Worm (Caenorhabditis elegans) whole organism, L4 larva: Measurements from ENCODE around the gene F45G2.8.

Experiments used
- F37D6.2 ChIP-seq: sonication (generic microtip); optimal IDR thresholded peaks from 2 replicates; lab custom pipeline; 2016; ENCODE audit warnings: mild to moderate bottlenecking, missing genetic modification characterization, missing compliant biosample characterization
- T20F7.1 ChIP-seq: fragments of 200-800 bp; sonication (Bioruptor generic); optimal IDR thresholded peaks from 2 replicates; lab custom pipeline; 2018; ENCODE audit warnings: mild to moderate bottlenecking, missing genetic modification characterization, missing compliant biosample characterization
- T26A8.4 ChIP-seq: fragments of 200-800 bp; sonication (Bioruptor generic); IDR thresholded peaks from 2 replicates; pipeline ENCODE4 v1.3.6; 2022; ENCODE audit warnings: missing genetic modification characterization, missing compliant biosample characterization
- Y48G9A.11 ChIP-seq: fragments of 200-800 bp; sonication (Bioruptor generic); IDR thresholded peaks from 2 replicates; pipeline ENCODE4 v1.3.6; 2022; ENCODE audit warnings: missing genetic modification reagents, missing genetic modification characterization, missing compliant biosample characterization
- Y5F2A.4 ChIP-seq: fragments of 200-800 bp; sonication (Bioruptor generic); optimal IDR thresholded peaks from 2 replicates; lab custom pipeline; 2018; ENCODE audit warnings: mild to moderate bottlenecking, missing genetic modification characterization, missing compliant biosample characterization
- Y75B8A.6 ChIP-seq: fragments of 200-800 bp; sonication (Bioruptor generic); IDR thresholded peaks from 2 replicates; pipeline ENCODE4 v1.3.6; 2022; ENCODE audit warnings: missing genetic modification reagents, missing genetic modification characterization, missing compliant biosample characterization
- ZK337.2 ChIP-seq: fragments of 200-800 bp; sonication (Bioruptor generic); IDR thresholded peaks from 2 replicates; pipeline ENCODE4 v1.3.6; 2022; ENCODE audit warnings: missing genetic modification reagents, missing genetic modification characterization, missing compliant biosample characterization
- ZK546.5 ChIP-seq, 2 experiments: sonication (generic microtip); optimal IDR thresholded peaks; 2 replicates each; lab custom pipeline; 2017; ENCODE audit warnings: missing biosample characterization in 2 of 2, missing genetic modification characterization in 2 of 2
- aha-1 ChIP-seq: fragments of 150-350 bp; peaks from one replicate; lab custom pipeline; 2014; ENCODE audit warnings: missing biosample characterization, missing genetic modification characterization
- aly-2 ChIP-seq: sonication (generic microtip); optimal IDR thresholded peaks from 2 replicates; lab custom pipeline; 2018; ENCODE audit warnings: missing biosample characterization, missing genetic modification characterization
- attf-4 ChIP-seq: sonication (generic microtip); optimal IDR thresholded peaks from 3 replicates; lab custom pipeline; 2017; ENCODE audit warnings: missing biosample characterization, missing genetic modification characterization
- ceh-28 ChIP-seq: fragments of 150-350 bp; optimal IDR thresholded peaks from 2 replicates; lab custom pipeline; 2014; ENCODE audit warnings: missing biosample characterization, missing genetic modification reagents, missing genetic modification characterization
- ceh-32 ChIP-seq: sonication (generic microtip); optimal IDR thresholded peaks from 2 replicates; lab custom pipeline; 2016; ENCODE audit warnings: mild to moderate bottlenecking, missing genetic modification characterization, missing compliant biosample characterization; ENCODE audit not compliant: poor library complexity
- ceh-44 ChIP-seq: fragments of 200-800 bp; sonication (Bioruptor generic); IDR thresholded peaks from 2 replicates; pipeline ENCODE4 v1.3.6; 2022; ENCODE audit warnings: missing genetic modification reagents, missing genetic modification characterization, missing compliant biosample characterization
- ceh-62 ChIP-seq: sonication (generic microtip); optimal IDR thresholded peaks from 2 replicates; lab custom pipeline; 2017; ENCODE audit warnings: missing biosample characterization, missing genetic modification characterization
- cey-2 ChIP-seq: sonication (generic microtip); optimal IDR thresholded peaks from 3 replicates; lab custom pipeline; 2017; ENCODE audit warnings: missing genetic modification characterization, mild to moderate bottlenecking, missing compliant biosample characterization, antibody characterized with exemption, borderline replicate concordance; ENCODE audit not compliant: insufficient read depth
- ctbp-1 ChIP-seq: fragments of 200-800 bp; sonication (Bioruptor generic); IDR thresholded peaks from 2 replicates; pipeline ENCODE4 v1.3.6; 2022; ENCODE audit warnings: missing genetic modification reagents, missing genetic modification characterization, missing compliant biosample characterization
- daf-16 ChIP-seq, 3 experiments: sonication (generic microtip); optimal IDR thresholded peaks; 2 replicates each; lab custom pipeline; 2016 to 2017; ENCODE audit warnings: missing genetic modification characterization in 3 of 3, missing genetic modification reagents in 3 of 3, mild to moderate bottlenecking in 2 of 3, missing compliant biosample characterization in 2 of 3, missing biosample characterization in 1 of 3, moderate library complexity in 1 of 3
- daf-8 ChIP-seq: fragments of 200-800 bp; sonication (Bioruptor generic); IDR thresholded peaks from 2 replicates; pipeline ENCODE4 v1.3.6; 2022; ENCODE audit warnings: missing genetic modification characterization, missing compliant biosample characterization
- dpl-1 ChIP-seq: fragments of 150-350 bp; optimal IDR thresholded peaks from 2 replicates; lab custom pipeline; 2014; ENCODE audit warnings: missing biosample characterization, missing genetic modification reagents, missing genetic modification characterization
- duxl-1 ChIP-seq: sonication (generic microtip); optimal IDR thresholded peaks from 2 replicates; lab custom pipeline; 2016; ENCODE audit warnings: mild to moderate bottlenecking, missing genetic modification characterization, moderate library complexity, missing compliant biosample characterization; ENCODE audit not compliant: poor library complexity
- dve-1 ChIP-seq: sonication (generic microtip); optimal IDR thresholded peaks from 2 replicates; lab custom pipeline; 2017; ENCODE audit warnings: antibody characterized with exemption, mild to moderate bottlenecking, missing genetic modification characterization, missing compliant biosample characterization; ENCODE audit not compliant: insufficient read depth
- fkh-10 ChIP-seq: fragments of 150-350 bp; optimal IDR thresholded peaks from 2 replicates; lab custom pipeline; 2014; ENCODE audit warnings: missing biosample characterization, missing genetic modification reagents, missing genetic modification characterization
- fos-1 ChIP-seq: fragments of 150-350 bp; optimal IDR thresholded peaks from 2 replicates; lab custom pipeline; 2014; ENCODE audit warnings: missing biosample characterization, missing genetic modification characterization
- hif-1 ChIP-seq, 2 experiments: sonication (generic microtip); optimal IDR thresholded peaks; 2 replicates each; lab custom pipeline; 2016 to 2017; ENCODE audit warnings: missing compliant biosample characterization in 2 of 2, missing genetic modification characterization in 2 of 2, missing genetic modification reagents in 2 of 2, missing genotype in 2 of 2, mild to moderate bottlenecking in 1 of 2
- hmg-1.1 ChIP-seq: fragments of 200-800 bp; sonication (Bioruptor generic); IDR thresholded peaks from 2 replicates; pipeline ENCODE4 v1.3.6; 2022; ENCODE audit warnings: missing genetic modification reagents, missing genetic modification characterization, missing compliant biosample characterization
- lin-1 ChIP-seq: fragments of 200-800 bp; sonication (Bioruptor generic); IDR thresholded peaks from 2 replicates; pipeline ENCODE4 v1.3.6; 2022; ENCODE audit warnings: missing genetic modification reagents, missing genetic modification characterization, missing compliant biosample characterization
- lin-15B ChIP-seq: fragments of 150-350 bp; sonication (generic microtip); optimal IDR thresholded peaks from 3 replicates; lab custom pipeline; 2014; ENCODE audit warnings: missing biosample characterization, missing genetic modification characterization
- lin-38 ChIP-seq: fragments of 200-800 bp; sonication (Bioruptor generic); IDR thresholded peaks from 2 replicates; pipeline ENCODE4 v1.3.6; 2022; ENCODE audit warnings: missing genetic modification reagents, missing genetic modification characterization, missing compliant biosample characterization
- lin-39 ChIP-seq: fragments of 150-350 bp; optimal IDR thresholded peaks from 2 replicates; lab custom pipeline; 2014; ENCODE audit warnings: missing biosample characterization, missing genetic modification reagents, missing genetic modification characterization
- lir-3 ChIP-seq: sonication (generic microtip); optimal IDR thresholded peaks from 2 replicates; lab custom pipeline; 2016; ENCODE audit warnings: mild to moderate bottlenecking, missing genetic modification characterization, missing compliant biosample characterization
- mep-1 ChIP-seq: fragments of 150-350 bp; sonication (generic microtip); optimal IDR thresholded peaks from 3 replicates; lab custom pipeline; 2014; ENCODE audit warnings: missing biosample characterization, missing genetic modification characterization
- mes-2 ChIP-seq: sonication (generic microtip); optimal IDR thresholded peaks from 2 replicates; lab custom pipeline; 2016; ENCODE audit warnings: missing genotype, mild to moderate bottlenecking, missing genetic modification characterization, missing compliant biosample characterization; ENCODE audit not compliant: poor library complexity, severe bottlenecking
- mxl-2 ChIP-seq: fragments of 200-800 bp; sonication (Bioruptor generic); conservative IDR thresholded peaks from 2 replicates; pipeline ENCODE4 v1.3.6; 2022; ENCODE audit warnings: missing genetic modification reagents, missing genetic modification characterization, missing compliant biosample characterization
- nhr-10 ChIP-seq: fragments of 150-350 bp; optimal IDR thresholded peaks from 2 replicates; lab custom pipeline; 2014; ENCODE audit warnings: missing biosample characterization, missing genetic modification characterization
- nhr-102 ChIP-seq: sonication (generic microtip); optimal IDR thresholded peaks from 2 replicates; lab custom pipeline; 2016; ENCODE audit warnings: mild to moderate bottlenecking, missing genetic modification characterization, moderate library complexity, missing compliant biosample characterization
- nhr-11 ChIP-seq: fragments of 150-350 bp; optimal IDR thresholded peaks from 2 replicates; lab custom pipeline; 2014; ENCODE audit warnings: missing biosample characterization, missing genetic modification characterization
- nhr-237 ChIP-seq: sonication (generic microtip); optimal IDR thresholded peaks from 2 replicates; lab custom pipeline; 2017; ENCODE audit warnings: missing biosample characterization, missing genetic modification characterization
- nhr-25 ChIP-seq: sonication (generic microtip); optimal IDR thresholded peaks from 2 replicates; lab custom pipeline; 2017; ENCODE audit warnings: missing genetic modification characterization, mild to moderate bottlenecking, missing compliant biosample characterization, antibody characterized with exemption, moderate library complexity, borderline replicate concordance; ENCODE audit not compliant: insufficient read depth
- nhr-48 ChIP-seq: sonication (generic microtip); optimal IDR thresholded peaks from 2 replicates; lab custom pipeline; 2016; ENCODE audit warnings: mild to moderate bottlenecking, missing genetic modification characterization, missing compliant biosample characterization
- nhr-76 ChIP-seq: fragments of 150-350 bp; optimal IDR thresholded peaks from 2 replicates; lab custom pipeline; 2014; ENCODE audit warnings: missing biosample characterization, missing genetic modification characterization
- nhr-77 ChIP-seq: fragments of 150-350 bp; optimal IDR thresholded peaks from 2 replicates; lab custom pipeline; 2014; ENCODE audit warnings: missing biosample characterization, missing genetic modification characterization
- rbr-2 ChIP-seq: sonication (generic microtip); optimal IDR thresholded peaks from 2 replicates; lab custom pipeline; 2016; ENCODE audit warnings: missing genotype, missing genetic modification characterization, missing compliant biosample characterization
- sdz-12 ChIP-seq: fragments of 200-800 bp; sonication (Bioruptor generic); optimal IDR thresholded peaks from 2 replicates; lab custom pipeline; 2018; ENCODE audit warnings: mild to moderate bottlenecking, missing genetic modification characterization, missing compliant biosample characterization
- snpc-4 ChIP-seq: fragments of 150-350 bp; optimal IDR thresholded peaks from 2 replicates; lab custom pipeline; 2014; ENCODE audit warnings: missing biosample characterization, missing genetic modification characterization
- tag-97 ChIP-seq: fragments of 200-800 bp; sonication (Bioruptor generic); IDR thresholded peaks from 2 replicates; pipeline ENCODE4 v1.3.6; 2022; ENCODE audit warnings: missing genetic modification characterization, missing compliant biosample characterization
- tra-1 ChIP-seq: fragments of 200-800 bp; sonication (Bioruptor generic); IDR thresholded peaks from 2 replicates; pipeline ENCODE4 v1.3.6; 2022; ENCODE audit warnings: missing genetic modification reagents, missing genetic modification characterization, missing compliant biosample characterization
- unc-39 ChIP-seq: sonication (generic microtip); optimal IDR thresholded peaks from 2 replicates; lab custom pipeline; 2017; ENCODE audit warnings: missing biosample characterization, missing genetic modification characterization
- vab-7 ChIP-seq: fragments of 200-800 bp; sonication (Bioruptor generic); IDR thresholded peaks from 2 replicates; pipeline ENCODE4 v1.3.6; 2022; ENCODE audit warnings: missing genetic modification reagents, missing genetic modification characterization, missing compliant biosample characterization
- zfp-2 ChIP-seq: sonication (generic microtip); optimal IDR thresholded peaks from 2 replicates; lab custom pipeline; 2016; ENCODE audit warnings: mild to moderate bottlenecking, missing genetic modification characterization, missing compliant biosample characterization
- ztf-11 ChIP-seq: fragments of 150-350 bp; optimal IDR thresholded peaks from 2 replicates; lab custom pipeline; 2014; ENCODE audit warnings: missing biosample characterization, missing genetic modification characterization
- ztf-7 ChIP-seq: fragments of 150-350 bp; optimal IDR thresholded peaks from 2 replicates; lab custom pipeline; 2014; ENCODE audit warnings: missing biosample characterization, missing genetic modification characterization

The F45G2.8 gene

DNA sequence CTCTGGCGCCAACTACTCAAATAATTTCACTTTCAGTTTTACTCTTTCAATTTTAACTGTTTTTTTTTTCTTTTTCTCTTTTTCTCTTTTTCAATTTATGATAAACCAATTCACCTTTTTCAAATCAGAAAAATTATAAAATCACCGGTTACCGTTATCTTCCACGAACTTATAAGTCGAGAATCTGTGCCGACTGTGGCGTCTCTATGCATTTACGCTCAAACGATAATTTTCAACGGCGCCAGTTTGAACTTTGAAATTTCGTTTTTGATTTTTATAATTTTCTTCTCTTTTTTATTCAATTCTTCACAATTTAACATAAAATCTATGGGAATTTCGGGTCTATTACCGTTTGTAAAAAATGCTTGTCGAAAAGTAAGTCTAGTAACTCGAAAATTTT is 12.1 kb downstream of the F45G2.8 start, which contains the start of gene exo-1 (continued):
- 0 out of 2 replicates have a peak, but pooled peaks have one; percentile 29 for TF ChIP-seq ceh-44
- TF ChIP-seq T26A8.4 = no peak
- no peak for TF ChIP-seq lin-39
- TF ChIP-seq snpc-4 (tag; lab: Kevin White, UChicago) = no peak
- TF ChIP-seq tra-1 (GFP tag; lab: Robert Waterston, UW) = no peak
- TF ChIP-seq cey-2 (tag; lab: Kevin White, UChicago) = no peak
- no peak for TF ChIP-seq mxl-2 (GFP tag; lab: Robert Waterston, UW)
- no peak for TF ChIP-seq F37D6.2 (tag; lab: Kevin White, UChicago)
- no peak for TF ChIP-seq ZK337.2 (GFP tag; lab: Robert Waterston, UW)
- TF ChIP-seq rbr-2 = no peak
- no peak for TF ChIP-seq Y48G9A.11 (GFP tag; lab: Robert Waterston, UW)
- no peak for TF ChIP-seq lin-15B (tag; lab: Kevin White, UChicago)
- TF ChIP-seq lin-38 = peak; percentile 94
- no peak for TF ChIP-seq sdz-12 (GFP tag; lab: Kevin White, UChicago)
- TF ChIP-seq hmg-1.1 = no peak
- no peak for TF ChIP-seq lin-1 (GFP tag; lab: Robert Waterston, UW)
- TF ChIP-seq fkh-10 = no peak
- TF ChIP-seq dpl-1 = peak; percentile 86
- TF ChIP-seq ztf-11 (tag; lab: Kevin White, UChicago) = no peak
- no peak for TF ChIP-seq aly-2
- no peak for TF ChIP-seq nhr-237 (tag; lab: Kevin White, UChicago)
- no peak for TF ChIP-seq Y5F2A.4 (GFP tag; lab: Kevin White, UChicago)
- peak; percentile 80 for TF ChIP-seq mep-1
- TF ChIP-seq ctbp-1 (GFP tag; lab: Robert Waterston, UW) = no peak
- no peak for TF ChIP-seq unc-39 (tag; lab: Kevin White, UChicago)
- TF ChIP-seq duxl-1 = no peak
- TF ChIP-seq hif-1 (tag; optimal IDR thresholded peaks at IDR 0.05; lab: Kevin White, UChicago) = peak in 1 of 2 experiments; percentile 82
- TF ChIP-seq dve-1 (tag; lab: Kevin White, UChicago) = no peak
- no peak for TF ChIP-seq lir-3
- no peak for TF ChIP-seq attf-4 (tag; lab: Kevin White, UChicago)
- TF ChIP-seq mes-2 = peak; percentile 96
- no peak for TF ChIP-seq ZK546.5 (tag; optimal IDR thresholded peaks at IDR 0.05; lab: Kevin White, UChicago)
- no peak for TF ChIP-seq T20F7.1 (GFP tag; lab: Kevin White, UChicago)
- no peak for TF ChIP-seq nhr-76 (tag; lab: Kevin White, UChicago)
- TF ChIP-seq daf-16 (GFP tag; optimal IDR thresholded peaks at IDR 0.05; lab: Kevin White, UChicago) = no peak
- no peak for TF ChIP-seq daf-16 (tag; optimal IDR thresholded peaks at IDR 0.05; lab: Kevin White, UChicago)
- TF ChIP-seq daf-8 = no peak
- TF ChIP-seq nhr-11 (tag; lab: Kevin White, UChicago) = peak; percentile 51
- no peak for TF ChIP-seq nhr-25 (tag; lab: Kevin White, UChicago)
- no peak for TF ChIP-seq zfp-2 (tag; lab: Kevin White, UChicago)
- no peak for TF ChIP-seq nhr-10
- no peak for TF ChIP-seq Y75B8A.6 (GFP tag; lab: Robert Waterston, UW)

- no peak for TF ChIP-seq fos-1
- TF ChIP-seq tag-97 = no peak
- TF ChIP-seq sdz-12 (GFP tag; lab: Kevin White, UChicago) = no peak
- no peak for TF ChIP-seq ztf-7 (tag; lab: Kevin White, UChicago)
- no peak for TF ChIP-seq Y5F2A.4 (GFP tag; lab: Kevin White, UChicago)
- TF ChIP-seq nhr-102 = no peak
- TF ChIP-seq ceh-28 (tag; lab: Kevin White, UChicago) = no peak
- no peak for TF ChIP-seq dve-1 (tag; lab: Kevin White, UChicago)
- TF ChIP-seq daf-16 (GFP tag; optimal IDR thresholded peaks at IDR 0.05; lab: Kevin White, UChicago) = no peak
- TF ChIP-seq daf-16 (tag; optimal IDR thresholded peaks at IDR 0.05; lab: Kevin White, UChicago) = no peak
- TF ChIP-seq nhr-77 (tag; lab: Kevin White, UChicago) = no peak
- no peak for TF ChIP-seq nhr-11 (tag; lab: Kevin White, UChicago)
- TF ChIP-seq ceh-62 = no peak
- TF ChIP-seq ceh-32 (tag; lab: Kevin White, UChicago) = no peak
- TF ChIP-seq nhr-48 = no peak
- TF ChIP-seq aha-1 (tag; lab: Kevin White, UChicago) = no peak
- TF ChIP-seq lin-15B (tag; lab: Kevin White, UChicago) = no peak
- TF ChIP-seq lin-39 = no peak
- TF ChIP-seq duxl-1 = no peak
- no peak for TF ChIP-seq vab-7
Measured at ce11 chrIII:13418975-13419374, 16.5 kb downstream of the F45G2.8 start.
